Worm (Caenorhabditis elegans) whole organism, young adult: ENCODE results near the gene C07G3.8.

Experiments used
- B0261.1 ChIP-seq: sonication (generic microtip); optimal IDR thresholded peaks from 2 replicates; lab custom pipeline; 2016; ENCODE audit warnings: mild to moderate bottlenecking, missing genetic modification characterization, moderate library complexity, missing compliant biosample characterization
- F33H1.4 ChIP-seq: fragments of 200-800 bp; sonication (Bioruptor generic); IDR thresholded peaks from 2 replicates; pipeline ENCODE4 v1.3.6; 2022; ENCODE audit warnings: missing genetic modification reagents, missing genetic modification characterization, missing compliant biosample characterization
- F39B2.1 ChIP-seq: fragments of 200-800 bp; sonication (Bioruptor generic); IDR thresholded peaks from 2 replicates; pipeline ENCODE4 v1.3.6; 2022; ENCODE audit warnings: missing genetic modification reagents, missing genetic modification characterization, missing compliant biosample characterization
- T26A5.8 ChIP-seq: sonication (generic microtip); optimal IDR thresholded peaks from 2 replicates; lab custom pipeline; 2016; ENCODE audit warnings: missing genetic modification characterization, missing compliant biosample characterization
- Y53G8AR.9 ChIP-seq: fragments of 200-800 bp; sonication (Bioruptor generic); conservative IDR thresholded peaks from 2 replicates; pipeline ENCODE4 v1.3.6; 2022; ENCODE audit warnings: missing genetic modification reagents, missing genetic modification characterization, missing compliant biosample characterization
- Y95B8A.8 ChIP-seq: fragments of 200-800 bp; sonication (Bioruptor generic); IDR thresholded peaks from 2 replicates; pipeline ENCODE4 v1.3.6; 2022; ENCODE audit warnings: missing genetic modification reagents, missing genetic modification characterization, missing compliant biosample characterization
- aptf-3 ChIP-seq: fragments of 200-800 bp; sonication (Bioruptor generic); IDR thresholded peaks from 2 replicates; pipeline ENCODE4 v1.3.6; 2022; ENCODE audit warnings: missing genetic modification characterization, missing compliant biosample characterization
- atf-7 ChIP-seq: sonication (generic microtip); optimal IDR thresholded peaks from 2 replicates; lab custom pipeline; 2017; ENCODE audit warnings: mild to moderate bottlenecking, missing genetic modification characterization, missing compliant biosample characterization
- attf-3 ChIP-seq: fragments of 200-800 bp; sonication (Bioruptor generic); conservative IDR thresholded peaks from 2 replicates; pipeline ENCODE4 v1.3.6; 2022; ENCODE audit warnings: missing genetic modification reagents, missing genetic modification characterization, missing compliant biosample characterization
- attf-6 ChIP-seq: fragments of 200-800 bp; sonication (Bioruptor generic); IDR thresholded peaks from 2 replicates; pipeline ENCODE4 v1.3.6; 2022; ENCODE audit warnings: missing genetic modification reagents, missing genetic modification characterization, missing compliant biosample characterization
- dpff-1 ChIP-seq: sonication (generic microtip); optimal IDR thresholded peaks from 2 replicates; lab custom pipeline; 2017; ENCODE audit warnings: mild to moderate bottlenecking, missing genetic modification characterization, missing compliant biosample characterization
- egrh-3 ChIP-seq: fragments of 200-800 bp; sonication (Bioruptor generic); IDR thresholded peaks from 2 replicates; pipeline ENCODE4 v1.3.6; 2022; ENCODE audit warnings: missing genetic modification reagents, missing genetic modification characterization, missing compliant biosample characterization
- ekl-4 ChIP-seq: fragments of 200-800 bp; sonication (Bioruptor generic); IDR thresholded peaks from 2 replicates; pipeline ENCODE4 v1.3.6; 2022; ENCODE audit warnings: missing genetic modification reagents, missing genetic modification characterization, missing compliant biosample characterization
- fkh-3 ChIP-seq: sonication (generic microtip); optimal IDR thresholded peaks from 2 replicates; lab custom pipeline; 2016; ENCODE audit warnings: mild to moderate bottlenecking, missing genetic modification characterization, missing compliant biosample characterization
- hlh-12 ChIP-seq: sonication (generic microtip); optimal IDR thresholded peaks from 2 replicates; lab custom pipeline; 2016; ENCODE audit warnings: missing genetic modification characterization, missing compliant biosample characterization
- hlh-26 ChIP-seq: fragments of 200-800 bp; sonication (Bioruptor generic); conservative IDR thresholded peaks from 2 replicates; pipeline ENCODE4 v1.3.6; 2022; ENCODE audit warnings: missing genetic modification reagents, missing genetic modification characterization, missing compliant biosample characterization
- hmg-1.2 ChIP-seq: fragments of 200-800 bp; sonication (Bioruptor generic); IDR thresholded peaks from 2 replicates; pipeline ENCODE4 v1.3.6; 2022; ENCODE audit warnings: missing genetic modification reagents, missing genetic modification characterization, missing compliant biosample characterization
- hmg-20 ChIP-seq: fragments of 200-800 bp; sonication (Bioruptor generic); IDR thresholded peaks from 2 replicates; pipeline ENCODE4 v1.3.6; 2022; ENCODE audit warnings: missing genetic modification reagents, missing genetic modification characterization, missing compliant biosample characterization
- hsf-1 ChIP-seq: fragments of 200-800 bp; sonication (Bioruptor generic); IDR thresholded peaks from 2 replicates; pipeline ENCODE4 v1.3.6; 2022; ENCODE audit warnings: missing genetic modification reagents, missing genetic modification characterization, missing compliant biosample characterization
- let-607 ChIP-seq, 2 experiments: fragments of 200-800 bp in 1 of 2; sonication (Bioruptor generic) in 1 of 2; sonication (generic microtip) in 1 of 2; optimal IDR thresholded peaks; 2 replicates each; lab custom pipeline; 2016 to 2018; ENCODE audit warnings: mild to moderate bottlenecking in 2 of 2, missing compliant biosample characterization in 2 of 2, missing genetic modification characterization in 2 of 2, moderate library complexity in 2 of 2, missing genotype in 1 of 2
- lin-54 ChIP-seq: fragments of 200-800 bp; sonication (Bioruptor generic); optimal IDR thresholded peaks from 2 replicates; lab custom pipeline; 2018; ENCODE audit warnings: mild to moderate bottlenecking, missing genetic modification characterization, missing compliant biosample characterization
- lir-1 ChIP-seq: fragments of 200-800 bp; sonication (Bioruptor generic); conservative IDR thresholded peaks from 2 replicates; pipeline ENCODE4 v1.3.6; 2022; ENCODE audit warnings: missing genetic modification reagents, missing genetic modification characterization, missing compliant biosample characterization
- lsl-1 ChIP-seq: fragments of 200-800 bp; sonication (Bioruptor generic); optimal IDR thresholded peaks from 2 replicates; lab custom pipeline; 2018; ENCODE audit warnings: mild to moderate bottlenecking, missing genetic modification characterization, moderate library complexity, missing compliant biosample characterization
- madf-8 ChIP-seq: fragments of 200-800 bp; sonication (Bioruptor generic); conservative IDR thresholded peaks from 2 replicates; pipeline ENCODE4 v1.3.6; 2022; ENCODE audit warnings: missing genetic modification reagents, missing genetic modification characterization, missing compliant biosample characterization
- mel-28 ChIP-seq: sonication (generic microtip); optimal IDR thresholded peaks from 2 replicates; lab custom pipeline; 2016; ENCODE audit warnings: borderline replicate concordance, mild to moderate bottlenecking, missing genetic modification characterization, missing compliant biosample characterization
- mes-4 ChIP-seq: sonication (generic microtip); optimal IDR thresholded peaks from 2 replicates; lab custom pipeline; 2016; ENCODE audit warnings: missing genotype, missing genetic modification characterization, missing compliant biosample characterization
- nfyb-1 ChIP-seq: fragments of 200-800 bp; sonication (Bioruptor generic); IDR thresholded peaks from 2 replicates; pipeline ENCODE4 v1.3.6; 2022; ENCODE audit warnings: missing genetic modification reagents, missing genetic modification characterization, missing compliant biosample characterization
- nhr-120 ChIP-seq: fragments of 200-800 bp; sonication (Bioruptor generic); IDR thresholded peaks from 2 replicates; pipeline ENCODE4 v1.3.6; 2022; ENCODE audit warnings: missing genetic modification characterization, missing compliant biosample characterization
- nhr-80 ChIP-seq: sonication (generic microtip); optimal IDR thresholded peaks from 2 replicates; lab custom pipeline; 2016; ENCODE audit warnings: missing genetic modification characterization, missing compliant biosample characterization
- pbrm-1 ChIP-seq: fragments of 200-800 bp; sonication (Bioruptor generic); IDR thresholded peaks from 2 replicates; pipeline ENCODE4 v1.3.6; 2022; ENCODE audit warnings: missing genetic modification reagents, missing genetic modification characterization, missing compliant biosample characterization
- pha-4 ChIP-seq: fragments of 150-350 bp; sonication (generic microtip); optimal IDR thresholded peaks from 2 replicates; lab custom pipeline; 2014; ENCODE audit warnings: missing biosample characterization, missing genetic modification reagents, missing genetic modification characterization
- snpc-3.4 ChIP-seq: sonication (generic microtip); optimal IDR thresholded peaks from 2 replicates; lab custom pipeline; 2017; ENCODE audit warnings: missing genetic modification characterization, mild to moderate bottlenecking, missing compliant biosample characterization, antibody characterized with exemption, moderate library complexity, missing genotype, missing genetic modification reagents
- sptf-2 ChIP-seq: fragments of 200-800 bp; sonication (Bioruptor generic); optimal IDR thresholded peaks from 2 replicates; lab custom pipeline; 2018; ENCODE audit warnings: mild to moderate bottlenecking, missing genetic modification characterization, missing compliant biosample characterization
- tbp1 ChIP-seq: fragments of 200-800 bp; sonication (Bioruptor generic); optimal IDR thresholded peaks from 2 replicates; lab custom pipeline; 2018; ENCODE audit warnings: mild to moderate bottlenecking, missing genetic modification characterization, missing compliant biosample characterization
- unc-130 ChIP-seq: sonication (generic microtip); optimal IDR thresholded peaks from 2 replicates; lab custom pipeline; 2016; ENCODE audit warnings: missing genetic modification reagents, missing genetic modification characterization, missing compliant biosample characterization
- unc-62 ChIP-seq: fragments of 150-350 bp; optimal IDR thresholded peaks from 2 replicates; lab custom pipeline; 2014; ENCODE audit warnings: missing biosample characterization, missing genetic modification reagents, missing genetic modification characterization
- ztf-18 ChIP-seq: sonication (generic microtip); optimal IDR thresholded peaks from 2 replicates; lab custom pipeline; 2016; ENCODE audit warnings: missing genotype, mild to moderate bottlenecking, missing genetic modification characterization, missing compliant biosample characterization
- ztf-3 ChIP-seq: fragments of 200-800 bp; sonication (Bioruptor generic); optimal IDR thresholded peaks from 2 replicates; lab custom pipeline; 2018; ENCODE audit warnings: mild to moderate bottlenecking, missing genetic modification characterization, missing compliant biosample characterization

The C07G3.8 gene

ce11 chrV:3506252-3506651 lies 4.3 kb upstream of the C07G3.8 start, which contains the start of gene ugt-64:
ugt-64 (minus strand) TSS chrV:3506352.
- TF ChIP-seq lsl-1 (GFP tag; lab: Kevin White, UChicago): peak; percentile 24
- TF ChIP-seq, all 124 proteins: peak for 1; not testable (repeated sequence) for 123

ce11 chrV:3505745-3506144 lies 3.8 kb upstream of the C07G3.8 start:
- no peak for TF ChIP-seq attf-3 (GFP tag; lab: Robert Waterston, UW)
- no peak for TF ChIP-seq mes-4
- no peak for TF ChIP-seq F39B2.1 (GFP tag; lab: Robert Waterston, UW)
- TF ChIP-seq snpc-3.4 (tag; lab: Kevin White, UChicago): no peak
- no peak for TF ChIP-seq let-607 (tag; optimal IDR thresholded peaks at IDR 0.05; lab: Kevin White, UChicago)
- TF ChIP-seq atf-7: peak; percentile 26
- TF ChIP-seq hlh-12 (tag; lab: Kevin White, UChicago): no peak
- no peak for TF ChIP-seq Y95B8A.8 (GFP tag; lab: Robert Waterston, UW)
- TF ChIP-seq hlh-26 (GFP tag; lab: Robert Waterston, UW): no peak
- no peak for TF ChIP-seq unc-130
- no peak for TF ChIP-seq ekl-4 (GFP tag; lab: Robert Waterston, UW)
- TF ChIP-seq fkh-3 (tag; lab: Kevin White, UChicago): no peak
- no peak for TF ChIP-seq lir-1 (GFP tag; lab: Robert Waterston, UW)
- TF ChIP-seq nhr-80 (tag; lab: Kevin White, UChicago): peak; percentile 79
- TF ChIP-seq dpff-1 (tag; lab: Kevin White, UChicago): no peak
- TF ChIP-seq nhr-120: no peak
- TF ChIP-seq unc-62 (GFP tag; lab: Kevin White, UChicago): peak; percentile 62
- TF ChIP-seq ztf-18 (tag; lab: Kevin White, UChicago): no peak
- no peak for TF ChIP-seq F33H1.4
- TF ChIP-seq pha-4 (tag; lab: Kevin White, UChicago): peak; percentile 48
- no peak for TF ChIP-seq hsf-1 (GFP tag; lab: Robert Waterston, UW)
- no peak for TF ChIP-seq aptf-3
- TF ChIP-seq Y53G8AR.9 (GFP tag; lab: Robert Waterston, UW): no peak
- no peak for TF ChIP-seq hmg-20 (GFP tag; lab: Robert Waterston, UW)
- no peak for TF ChIP-seq ztf-3 (GFP tag; lab: Kevin White, UChicago)
- TF ChIP-seq tbp1 (GFP tag; lab: Kevin White, UChicago): peak; percentile 21
- no peak for TF ChIP-seq T26A5.8 (tag; lab: Kevin White, UChicago)

ce11 chrV:3496880-3497279 lies 5.1 kb downstream of the C07G3.8 start, which contains the start of gene C07G3.15:
C07G3.15 (minus strand) TSS chrV:3496980.
- no peak for TF ChIP-seq nfyb-1 (GFP tag; lab: Robert Waterston, UW)
- no peak for TF ChIP-seq hmg-1.2 (GFP tag; lab: Robert Waterston, UW)
- no peak for TF ChIP-seq egrh-3 (GFP tag; lab: Robert Waterston, UW)
- TF ChIP-seq sptf-2 (GFP tag; lab: Kevin White, UChicago): no peak
- TF ChIP-seq B0261.1 (tag; lab: Kevin White, UChicago): no peak
- TF ChIP-seq unc-62 (GFP tag; lab: Kevin White, UChicago): no peak
- no peak for TF ChIP-seq madf-8
- TF ChIP-seq pbrm-1 (GFP tag; lab: Robert Waterston, UW): no peak
- TF ChIP-seq attf-6 (GFP tag; lab: Robert Waterston, UW): no peak
- no peak for TF ChIP-seq unc-130
- no peak for TF ChIP-seq mel-28 (tag; lab: Kevin White, UChicago)
- no peak for TF ChIP-seq lir-1 (GFP tag; lab: Robert Waterston, UW)
- TF ChIP-seq lin-54 (GFP tag; lab: Kevin White, UChicago): no peak
